Worm (Caenorhabditis elegans) whole organism, L4 larva: Measurements from ENCODE around the gene F38A1.13.

Source experiments
- F10B5.3 ChIP-seq: sonication (generic microtip); optimal IDR thresholded peaks from 2 replicates; lab custom pipeline; 2016; ENCODE audit warnings: mild to moderate bottlenecking, missing genetic modification characterization, missing compliant biosample characterization
- F26F4.8 ChIP-seq: fragments of 200-800 bp; sonication (Bioruptor generic); conservative IDR thresholded peaks from 2 replicates; pipeline ENCODE4 v1.3.6; 2022; ENCODE audit warnings: missing genetic modification characterization, missing compliant biosample characterization
- Y105C5A.15 ChIP-seq: fragments of 200-800 bp; sonication (Bioruptor generic); IDR thresholded peaks from 2 replicates; pipeline ENCODE4 v1.3.6; 2022; ENCODE audit warnings: missing genetic modification characterization, missing compliant biosample characterization
- Y48G9A.11 ChIP-seq: fragments of 200-800 bp; sonication (Bioruptor generic); IDR thresholded peaks from 2 replicates; pipeline ENCODE4 v1.3.6; 2022; ENCODE audit warnings: missing genetic modification reagents, missing genetic modification characterization, missing compliant biosample characterization
- ZK546.5 ChIP-seq, 2 experiments: sonication (generic microtip); optimal IDR thresholded peaks; 2 replicates each; lab custom pipeline; 2017; ENCODE audit warnings: missing biosample characterization in 2 of 2, missing genetic modification characterization in 2 of 2
- attf-4 ChIP-seq: sonication (generic microtip); optimal IDR thresholded peaks from 3 replicates; lab custom pipeline; 2017; ENCODE audit warnings: missing biosample characterization, missing genetic modification characterization
- ceh-82 ChIP-seq: sonication (generic microtip); optimal IDR thresholded peaks from 2 replicates; lab custom pipeline; 2017; ENCODE audit warnings: missing biosample characterization, missing genetic modification characterization
- ces-1 ChIP-seq: fragments of 150-350 bp; sonication (generic microtip); optimal IDR thresholded peaks from 4 replicates; lab custom pipeline; 2014; ENCODE audit warnings: missing biosample characterization, missing genetic modification reagents, missing genetic modification characterization
- daf-12 ChIP-seq: fragments of 150-350 bp; optimal IDR thresholded peaks from 2 replicates; lab custom pipeline; 2014; ENCODE audit warnings: missing biosample characterization, missing genetic modification reagents, missing genetic modification characterization
- daf-16 ChIP-seq, 3 experiments: sonication (generic microtip); optimal IDR thresholded peaks; 2 replicates each; lab custom pipeline; 2016 to 2017; ENCODE audit warnings: missing genetic modification characterization in 3 of 3, missing genetic modification reagents in 3 of 3, mild to moderate bottlenecking in 2 of 3, missing compliant biosample characterization in 2 of 3, missing biosample characterization in 1 of 3, moderate library complexity in 1 of 3
- dmd-6 ChIP-seq: fragments of 200-800 bp; sonication (Bioruptor generic); IDR thresholded peaks from 2 replicates; pipeline ENCODE4 v1.3.6; 2022; ENCODE audit warnings: missing genetic modification reagents, missing genetic modification characterization, missing compliant biosample characterization
- dmd-9 ChIP-seq: fragments of 200-800 bp; sonication (Bioruptor generic); IDR thresholded peaks from 2 replicates; pipeline ENCODE4 v1.3.6; 2022; ENCODE audit warnings: missing genetic modification reagents, missing genetic modification characterization, missing compliant biosample characterization
- dve-1 ChIP-seq: sonication (generic microtip); optimal IDR thresholded peaks from 2 replicates; lab custom pipeline; 2017; ENCODE audit warnings: antibody characterized with exemption, mild to moderate bottlenecking, missing genetic modification characterization, missing compliant biosample characterization; ENCODE audit not compliant: insufficient read depth
- hlh-11 ChIP-seq: fragments of 200-800 bp; sonication (Bioruptor generic); optimal IDR thresholded peaks from 2 replicates; lab custom pipeline; 2018; ENCODE audit warnings: mild to moderate bottlenecking, missing genetic modification characterization, missing compliant biosample characterization
- jun-1 ChIP-seq: fragments of 150-350 bp; optimal IDR thresholded peaks from 2 replicates; lab custom pipeline; 2014; ENCODE audit warnings: missing biosample characterization, missing genetic modification reagents, missing genetic modification characterization
- lim-7 ChIP-seq: fragments of 200-800 bp; sonication (Bioruptor generic); IDR thresholded peaks from 2 replicates; pipeline ENCODE4 v1.3.6; 2022; ENCODE audit warnings: missing genetic modification characterization, missing compliant biosample characterization
- lin-1 ChIP-seq: fragments of 200-800 bp; sonication (Bioruptor generic); IDR thresholded peaks from 2 replicates; pipeline ENCODE4 v1.3.6; 2022; ENCODE audit warnings: missing genetic modification reagents, missing genetic modification characterization, missing compliant biosample characterization
- lin-13 ChIP-seq: fragments of 150-350 bp; optimal IDR thresholded peaks from 2 replicates; lab custom pipeline; 2014; ENCODE audit warnings: missing biosample characterization, missing genetic modification reagents, missing genetic modification characterization
- lin-15B ChIP-seq: fragments of 150-350 bp; sonication (generic microtip); optimal IDR thresholded peaks from 3 replicates; lab custom pipeline; 2014; ENCODE audit warnings: missing biosample characterization, missing genetic modification characterization
- lin-29 ChIP-seq: fragments of 200-800 bp; sonication (Bioruptor generic); IDR thresholded peaks from 2 replicates; pipeline ENCODE4 v1.3.6; 2022; ENCODE audit warnings: missing genetic modification reagents, missing genetic modification characterization, missing compliant biosample characterization
- lin-39 ChIP-seq: fragments of 150-350 bp; optimal IDR thresholded peaks from 2 replicates; lab custom pipeline; 2014; ENCODE audit warnings: missing biosample characterization, missing genetic modification reagents, missing genetic modification characterization
- lir-3 ChIP-seq: sonication (generic microtip); optimal IDR thresholded peaks from 2 replicates; lab custom pipeline; 2016; ENCODE audit warnings: mild to moderate bottlenecking, missing genetic modification characterization, missing compliant biosample characterization
- mep-1 ChIP-seq: fragments of 150-350 bp; sonication (generic microtip); optimal IDR thresholded peaks from 3 replicates; lab custom pipeline; 2014; ENCODE audit warnings: missing biosample characterization, missing genetic modification characterization
- mxl-3 ChIP-seq: fragments of 200-800 bp; sonication (Bioruptor generic); optimal IDR thresholded peaks from 2 replicates; lab custom pipeline; 2018; ENCODE audit warnings: mild to moderate bottlenecking, missing genetic modification characterization, missing compliant biosample characterization
- nhr-10 ChIP-seq: fragments of 150-350 bp; optimal IDR thresholded peaks from 2 replicates; lab custom pipeline; 2014; ENCODE audit warnings: missing biosample characterization, missing genetic modification characterization
- nhr-102 ChIP-seq: sonication (generic microtip); optimal IDR thresholded peaks from 2 replicates; lab custom pipeline; 2016; ENCODE audit warnings: mild to moderate bottlenecking, missing genetic modification characterization, moderate library complexity, missing compliant biosample characterization
- nhr-11 ChIP-seq: fragments of 150-350 bp; optimal IDR thresholded peaks from 2 replicates; lab custom pipeline; 2014; ENCODE audit warnings: missing biosample characterization, missing genetic modification characterization
- nhr-28 ChIP-seq: fragments of 150-350 bp; optimal IDR thresholded peaks from 2 replicates; lab custom pipeline; 2014; ENCODE audit warnings: missing biosample characterization, missing genetic modification characterization
- nhr-42 ChIP-seq: fragments of 200-800 bp; sonication (Bioruptor generic); IDR thresholded peaks from 2 replicates; pipeline ENCODE4 v1.3.6; 2022; ENCODE audit warnings: missing genetic modification characterization, missing compliant biosample characterization
- nhr-48 ChIP-seq: sonication (generic microtip); optimal IDR thresholded peaks from 2 replicates; lab custom pipeline; 2016; ENCODE audit warnings: mild to moderate bottlenecking, missing genetic modification characterization, missing compliant biosample characterization
- nhr-76 ChIP-seq: fragments of 150-350 bp; optimal IDR thresholded peaks from 2 replicates; lab custom pipeline; 2014; ENCODE audit warnings: missing biosample characterization, missing genetic modification characterization
- nhr-77 ChIP-seq: fragments of 150-350 bp; optimal IDR thresholded peaks from 2 replicates; lab custom pipeline; 2014; ENCODE audit warnings: missing biosample characterization, missing genetic modification characterization
- php-3 ChIP-seq: fragments of 200-800 bp; sonication (Bioruptor generic); IDR thresholded peaks from 2 replicates; pipeline ENCODE4 v1.3.6; 2022; ENCODE audit warnings: missing genetic modification reagents, missing genetic modification characterization, missing compliant biosample characterization
- pqm-1 ChIP-seq: sonication (generic microtip); optimal IDR thresholded peaks from 2 replicates; lab custom pipeline; 2017; ENCODE audit warnings: missing biosample characterization, missing genetic modification characterization
- rbr-2 ChIP-seq: sonication (generic microtip); optimal IDR thresholded peaks from 2 replicates; lab custom pipeline; 2016; ENCODE audit warnings: missing genotype, missing genetic modification characterization, missing compliant biosample characterization
- saeg-2 ChIP-seq: fragments of 200-800 bp; sonication (Bioruptor generic); IDR thresholded peaks from 2 replicates; pipeline ENCODE4 v1.3.6; 2022; ENCODE audit warnings: missing genetic modification reagents, missing genetic modification characterization, missing compliant biosample characterization
- set-16 ChIP-seq: fragments of 200-800 bp; sonication (Bioruptor generic); IDR thresholded peaks from 2 replicates; pipeline ENCODE4 v1.3.6; 2022; ENCODE audit warnings: missing genetic modification reagents, missing genetic modification characterization, missing compliant biosample characterization
- snpc-4 ChIP-seq: fragments of 150-350 bp; optimal IDR thresholded peaks from 2 replicates; lab custom pipeline; 2014; ENCODE audit warnings: missing biosample characterization, missing genetic modification characterization
- unc-39 ChIP-seq: sonication (generic microtip); optimal IDR thresholded peaks from 2 replicates; lab custom pipeline; 2017; ENCODE audit warnings: missing biosample characterization, missing genetic modification characterization
- unc-62 ChIP-seq, 3 experiments: fragments of 150-350 bp in 1 of 3; sonication (generic microtip); optimal IDR thresholded peaks in 2 of 3; peaks in 1 of 3; 1 replicate in 1 of 3; 2 replicates in 2 of 3; lab custom pipeline; 2014 to 2017; ENCODE audit warnings: missing biosample characterization in 3 of 3, missing genetic modification characterization in 3 of 3, missing genetic modification reagents in 3 of 3, missing genotype in 1 of 3
- vab-7 ChIP-seq: fragments of 200-800 bp; sonication (Bioruptor generic); IDR thresholded peaks from 2 replicates; pipeline ENCODE4 v1.3.6; 2022; ENCODE audit warnings: missing genetic modification reagents, missing genetic modification characterization, missing compliant biosample characterization
- zag-1 ChIP-seq: fragments of 150-350 bp; optimal IDR thresholded peaks from 2 replicates; lab custom pipeline; 2014; ENCODE audit warnings: missing biosample characterization, missing genetic modification characterization
- zfp-3 ChIP-seq: fragments of 200-800 bp; sonication (Bioruptor generic); conservative IDR thresholded peaks from 2 replicates; pipeline ENCODE4 v1.3.6; 2022; ENCODE audit warnings: missing genetic modification reagents, missing genetic modification characterization, missing compliant biosample characterization
- ztf-7 ChIP-seq: fragments of 150-350 bp; optimal IDR thresholded peaks from 2 replicates; lab custom pipeline; 2014; ENCODE audit warnings: missing biosample characterization, missing genetic modification characterization

F38A1.13 gene

ce11 chrIV:1260474-1260873, 4.6 kb upstream of the F38A1.13 start:
- TF ChIP-seq jun-1 (no peak), Y48G9A.11 (GFP tag; lab: Robert Waterston, UW) (0 out of 2 replicates have a peak, but pooled peaks have one; percentile 44), lim-7 (GFP tag; lab: Robert Waterston, UW) (0 out of 2 replicates have a peak, but pooled peaks have one; percentile 17)
- TF ChIP-seq, all 104 proteins: peak for 2

- TF ChIP-seq dmd-6 (GFP tag; lab: Robert Waterston, UW) = 0 out of 2 replicates have a peak, but pooled peaks have one; percentile 25
- peak in 1 of 2 experiments; percentile 15 for TF ChIP-seq unc-62 (GFP tag; optimal IDR thresholded peaks at IDR 0.05 in 1 of 2; lab: Kevin White, UChicago)
- TF ChIP-seq unc-62 (tag; optimal IDR thresholded peaks at IDR 0.05; lab: Kevin White, UChicago) = no peak
- peak; percentile 20 for TF ChIP-seq nhr-28 (tag; lab: Kevin White, UChicago)
- peak; percentile 25 for TF ChIP-seq pqm-1 (tag; lab: Kevin White, UChicago)
- TF ChIP-seq attf-4 = no peak
- TF ChIP-seq nhr-102 = no peak
Measured at ce11 chrIV:1261024-1261423, 4.0 kb upstream of the F38A1.13 start, which contains the start of gene clec-169. Gene clec-169, plus strand, starts transcription at chrIV:1261324.

ce11 chrIV:1261930-1262329, 3.1 kb upstream of the F38A1.13 start:
- peak in 1 of 2 experiments; percentile 97 for TF ChIP-seq unc-62 (GFP tag; optimal IDR thresholded peaks at IDR 0.05 in 1 of 2; lab: Kevin White, UChicago)
- no peak for TF ChIP-seq unc-62 (tag; optimal IDR thresholded peaks at IDR 0.05; lab: Kevin White, UChicago)
- no peak for TF ChIP-seq lin-13 (GFP tag; lab: Kevin White, UChicago)
- no peak for TF ChIP-seq nhr-77 (tag; lab: Kevin White, UChicago)
- TF ChIP-seq, all 104 proteins: peak for 1

ce11 chrIV:1266138-1266537, 1.1 kb downstream of the F38A1.13 start:
- TF ChIP-seq saeg-2 (GFP tag; lab: Robert Waterston, UW) (no peak), nhr-48 (tag; lab: Kevin White, UChicago) (no peak), lin-39 (tag; lab: Kevin White, UChicago) (no peak), nhr-76 (no peak), dmd-9 (GFP tag; lab: Robert Waterston, UW) (no peak), ces-1 (no peak), ceh-82 (tag; lab: Kevin White, UChicago) (no peak), vab-7 (GFP tag; lab: Robert Waterston, UW) (no peak), lir-3 (tag; lab: Kevin White, UChicago) (no peak), jun-1 (no peak), lin-15B (tag; lab: Kevin White, UChicago) (no peak), nhr-77 (tag; lab: Kevin White, UChicago) (peak; percentile 73), daf-12 (tag; lab: Kevin White, UChicago) (no peak), F26F4.8 (GFP tag; lab: Robert Waterston, UW) (no peak), rbr-2 (tag; lab: Kevin White, UChicago) (no peak), lin-29 (GFP tag; lab: Robert Waterston, UW) (no peak), mep-1 (no peak), daf-16 (GFP tag; optimal IDR thresholded peaks at IDR 0.05; lab: Kevin White, UChicago) (no peak), daf-16 (tag; optimal IDR thresholded peaks at IDR 0.05; lab: Kevin White, UChicago) (peak; percentile 71), Y105C5A.15 (GFP tag; lab: Robert Waterston, UW) (no peak), ZK546.5 (tag; optimal IDR thresholded peaks at IDR 0.05; lab: Kevin White, UChicago) (no peak), nhr-28 (tag; lab: Kevin White, UChicago) (peak; percentile 78), mxl-3 (GFP tag; lab: Kevin White, UChicago) (no peak), dve-1 (tag; lab: Kevin White, UChicago) (peak; percentile 67), ztf-7 (tag; lab: Kevin White, UChicago) (no peak), php-3 (GFP tag; lab: Robert Waterston, UW) (peak; percentile 68), nhr-102 (no peak), nhr-11 (tag; lab: Kevin White, UChicago) (no peak), lin-13 (GFP tag; lab: Kevin White, UChicago) (no peak), nhr-42 (GFP tag; lab: Robert Waterston, UW) (no peak), snpc-4 (tag; lab: Kevin White, UChicago) (no peak), F10B5.3 (tag; lab: Kevin White, UChicago) (no peak), unc-39 (tag; lab: Kevin White, UChicago) (no peak), zag-1 (no peak), pqm-1 (tag; lab: Kevin White, UChicago) (peak; percentile 98), set-16 (GFP tag; lab: Robert Waterston, UW) (no peak), attf-4 (no peak), hlh-11 (tag; lab: Kevin White, UChicago) (peak; percentile 63), zfp-3 (no peak), dmd-6 (GFP tag; lab: Robert Waterston, UW) (peak; percentile 85), lin-1 (0 out of 2 replicates have a peak, but pooled peaks have one; percentile 11), nhr-10 (tag; lab: Kevin White, UChicago) (no peak)
